Worm (Caenorhabditis elegans) whole organism, early embryonic: ENCODE data around the gene C16C8.14.

ENCODE experiments used
- aly-1 ChIP-seq: sonication (generic microtip); optimal IDR thresholded peaks from 2 replicates; lab custom pipeline; 2016; ENCODE audit warnings: missing genetic modification characterization, missing compliant biosample characterization
- ama-1 ChIP-seq: fragments of 150-350 bp; optimal IDR thresholded peaks from 2 replicates; lab custom pipeline; 2014
- ceh-13 ChIP-seq: fragments of 200-800 bp; sonication (Bioruptor generic); optimal IDR thresholded peaks from 2 replicates; lab custom pipeline; 2018; ENCODE audit warnings: mild to moderate bottlenecking, missing genetic modification characterization, missing compliant biosample characterization
- ets-7 ChIP-seq: sonication (generic microtip); optimal IDR thresholded peaks from 2 replicates; lab custom pipeline; 2016; ENCODE audit warnings: missing genotype, missing genetic modification characterization, missing compliant biosample characterization
- flt-1 ChIP-seq: fragments of 200-800 bp; sonication (Bioruptor generic); IDR thresholded peaks from 2 replicates; pipeline ENCODE4 v1.3.6; 2022; ENCODE audit warnings: missing genetic modification characterization, missing compliant biosample characterization
- hmg-4 ChIP-seq: fragments of 200-800 bp; sonication (Bioruptor generic); optimal IDR thresholded peaks from 2 replicates; lab custom pipeline; 2018; ENCODE audit warnings: mild to moderate bottlenecking, missing genetic modification characterization, missing compliant biosample characterization
- tbx-37 ChIP-seq: fragments of 200-800 bp; sonication (Bioruptor generic); conservative IDR thresholded peaks from 2 replicates; pipeline ENCODE4 v1.3.6; 2022; ENCODE audit warnings: missing genetic modification reagents, missing genetic modification characterization, missing compliant biosample characterization

- TF ChIP-seq ama-1 (lab: Kevin White, UChicago) (no peak), tbx-37 (GFP tag; lab: Robert Waterston, UW) (no peak), aly-1 (tag; lab: Kevin White, UChicago) (no peak), hmg-4 (GFP tag; lab: Kevin White, UChicago) (no peak), ets-7 (tag; lab: Kevin White, UChicago) (no peak), ceh-13 (GFP tag; lab: Kevin White, UChicago) (no peak), flt-1 (GFP tag; lab: Robert Waterston, UW) (no peak)
Observed at ce11 chrII:3460048-3460447, 10.4 kb downstream of the C16C8.14 start, which contains the start of gene C16C8.7.
